Fruit fly (Drosophila melanogaster): ENCODE measurements around the gene CG12307.

CG12307 gene

DNA sequence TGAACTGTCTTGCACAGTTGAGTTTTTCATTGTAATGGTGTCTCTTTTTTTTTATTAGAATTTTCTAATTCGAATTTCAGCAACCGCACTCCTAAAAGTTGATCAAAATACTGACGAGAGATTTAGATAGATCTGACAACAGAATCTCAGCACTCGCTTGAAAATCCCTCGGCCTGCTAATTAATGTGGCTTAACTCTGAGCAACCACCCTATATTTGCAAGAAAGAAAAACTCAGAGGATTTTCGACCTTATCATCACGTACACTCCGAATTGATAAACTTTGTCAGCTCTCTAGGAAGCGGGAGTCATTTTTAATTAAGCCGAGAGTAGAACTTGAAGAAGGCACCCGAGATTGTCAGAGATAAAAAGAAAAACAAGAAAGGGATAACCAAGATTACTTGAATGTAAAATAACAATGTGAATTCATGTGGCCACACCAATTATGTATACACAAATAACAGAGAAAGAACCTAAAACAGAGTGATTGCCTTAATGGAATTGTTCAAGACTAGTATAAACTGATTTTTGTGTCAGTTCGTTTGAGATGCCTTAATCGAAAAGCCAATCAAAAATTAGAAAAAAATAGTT lies at the start of gene CG12307, which contains the start of gene CG4983:
Gene CG12307, minus strand, starts transcription at position 101 of the 589 bp plus-strand sequence.
Gene CG4983, plus strand, starts transcription at position 539 of the 589 bp plus-strand sequence.
- no peak for TF ChIP-seq Ets21C (GFP tag; optimal IDR thresholded peaks at IDR 0.05)
- TF ChIP-seq acj6 (GFP tag; optimal IDR thresholded peaks at IDR 0.05): no peak
- TF ChIP-seq Blimp-1 (GFP tag; optimal IDR thresholded peaks at IDR 0.05): no peak
- no peak for TF ChIP-seq CG4318 (GFP tag; optimal IDR thresholded peaks at IDR 0.05)
- TF ChIP-seq CG6808 (GFP tag; optimal IDR thresholded peaks at IDR 0.05): no peak
- no peak for TF ChIP-seq CG11294 (GFP tag; IDR thresholded peaks at IDR 0.05)
- no peak for TF ChIP-seq CG1621 (tag; optimal IDR thresholded peaks at IDR 0.05)
- no peak for TF ChIP-seq dsx (GFP tag; optimal IDR thresholded peaks at IDR 0.05; ENCODE audit: poor library complexity, severe bottlenecking)
- TF ChIP-seq spab (GFP tag; optimal IDR thresholded peaks at IDR 0.05): no peak
- TF ChIP-seq Met (GFP tag; optimal IDR thresholded peaks at IDR 0.05): no peak
- TF ChIP-seq CG11902 (GFP tag; optimal IDR thresholded peaks at IDR 0.05): no peak
- TF ChIP-seq CG34406 (GFP tag; optimal IDR thresholded peaks at IDR 0.05): no peak
- TF ChIP-seq eg (GFP tag; IDR thresholded peaks at IDR 0.05): no peak

DNA sequence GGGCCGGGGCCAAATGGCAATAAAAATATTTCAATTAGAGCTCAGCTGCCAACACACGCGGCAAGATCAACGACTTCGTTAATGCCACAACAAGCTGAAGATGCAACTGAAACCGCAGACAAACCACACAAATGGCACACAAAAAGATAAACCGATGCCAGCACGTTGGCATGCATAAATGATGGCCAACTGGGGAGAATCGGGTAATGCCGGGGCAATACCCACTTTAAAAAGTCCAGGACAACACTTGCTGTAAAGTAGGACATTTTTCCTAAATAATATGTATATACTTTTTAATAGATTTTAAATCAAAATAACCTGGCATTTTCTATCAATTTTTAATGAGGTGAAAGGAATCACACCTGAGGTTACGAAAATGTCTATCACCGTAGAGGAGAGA lies 42.7 kb upstream of the CG12307 start, which contains the start of gene CG4988:
Gene CG4988, plus strand, starts transcription at position 301 of the 400 bp plus-strand sequence.
- TF ChIP-seq spab (GFP tag; optimal IDR thresholded peaks at IDR 0.05) (no peak), lz (GFP tag; optimal IDR thresholded peaks at IDR 0.05) (no peak), Lpt (GFP tag; optimal IDR thresholded peaks at IDR 0.05) (no peak), Sox14 (GFP tag; optimal IDR thresholded peaks at IDR 0.05) (no peak), Eip93F (GFP tag; optimal IDR thresholded peaks at IDR 0.05) (no peak), Met (GFP tag; optimal IDR thresholded peaks at IDR 0.05) (no peak), Sox102F (GFP tag; optimal IDR thresholded peaks at IDR 0.05) (no peak), CG3919 (GFP tag; optimal IDR thresholded peaks at IDR 0.05) (no peak), OdsH (GFP tag; optimal IDR thresholded peaks at IDR 0.05) (no peak), Eip78C (GFP tag) (no peak), CG10669 (GFP tag; optimal IDR thresholded peaks at IDR 0.05) (no peak), Ets96B (tag; optimal IDR thresholded peaks at IDR 0.05) (no peak)

DNA sequence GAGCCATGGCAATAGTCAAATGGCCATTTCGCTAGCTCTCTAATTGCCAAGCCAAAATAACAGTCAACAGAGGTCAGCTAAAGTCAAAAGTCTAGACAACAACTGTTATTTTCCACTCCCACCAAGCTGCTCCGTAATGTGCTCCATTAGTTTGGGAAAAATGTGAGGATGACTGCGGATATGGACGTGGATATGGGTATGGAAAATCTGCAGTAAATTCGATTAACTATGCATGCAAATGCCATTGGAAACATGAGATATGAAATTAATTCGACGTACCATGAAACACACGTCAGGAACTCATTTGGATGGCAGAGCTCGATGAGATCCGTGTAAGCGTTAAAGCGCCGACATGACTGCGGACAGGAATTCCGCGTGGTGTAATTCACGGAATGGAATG lies 11.1 kb upstream of the CG12307 start, which contains the start of gene CG44477:
Gene CG44477, plus strand, starts transcription at position 301 of the 400 bp plus-strand sequence.
- TF ChIP-seq CG1621 (tag; optimal IDR thresholded peaks at IDR 0.05) (no peak), fd59A (GFP tag; optimal IDR thresholded peaks at IDR 0.05) (no peak), CG9139 (GFP tag; optimal IDR thresholded peaks at IDR 0.05) (no peak), CG6792 (GFP tag; optimal IDR thresholded peaks at IDR 0.05) (no peak), CG16779 (tag; optimal IDR thresholded peaks at IDR 0.05) (no peak), CG15336 (GFP tag; IDR thresholded peaks at IDR 0.05) (no peak), Sox15 (GFP tag; optimal IDR thresholded peaks at IDR 0.05) (no peak), Hr38 (GFP tag; optimal IDR thresholded peaks at IDR 0.05) (no peak), net (GFP tag; optimal IDR thresholded peaks at IDR 0.05) (no peak), CG32006 (GFP tag; optimal IDR thresholded peaks at IDR 0.05) (no peak), CG11902 (GFP tag; optimal IDR thresholded peaks at IDR 0.05) (no peak), Sox14 (GFP tag; optimal IDR thresholded peaks at IDR 0.05) (no peak), Eip75B (GFP tag; optimal IDR thresholded peaks at IDR 0.05) (no peak), Blimp-1 (GFP tag; optimal IDR thresholded peaks at IDR 0.05) (no peak), CG6276 (GFP tag; optimal IDR thresholded peaks at IDR 0.05) (no peak), OdsH (GFP tag; optimal IDR thresholded peaks at IDR 0.05) (no peak), CG8632 (GFP tag; optimal IDR thresholded peaks at IDR 0.05) (no peak), CG6808 (GFP tag; optimal IDR thresholded peaks at IDR 0.05) (no peak), Hr39 (GFP tag; optimal IDR thresholded peaks at IDR 0.05) (no peak)

DNA sequence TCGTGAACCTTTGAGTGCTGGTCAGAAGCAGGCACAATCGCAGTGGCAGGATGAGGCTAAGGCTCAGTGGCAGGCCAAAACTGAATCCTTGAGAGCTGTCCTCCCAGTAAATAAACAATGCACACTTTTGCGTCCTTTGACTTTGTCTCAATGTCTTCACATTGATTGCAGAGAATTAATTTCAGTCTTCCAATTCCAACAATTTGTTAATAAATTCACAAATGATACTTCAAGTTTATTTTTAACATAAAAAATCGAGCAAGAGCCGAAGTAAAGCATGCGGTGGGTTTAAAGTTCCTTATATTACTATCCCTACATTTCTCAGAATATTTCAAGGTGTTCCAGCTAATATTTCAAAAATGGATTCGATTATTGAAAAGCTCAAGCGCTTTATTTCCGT lies 5.3 kb upstream of the CG12307 start, which contains the start of gene CG43167:
Gene CG43167, plus strand, starts transcription at position 301 of the 400 bp plus-strand sequence.
- no peak for TF ChIP-seq spab (GFP tag; optimal IDR thresholded peaks at IDR 0.05)
- TF ChIP-seq cyc (GFP tag; optimal IDR thresholded peaks at IDR 0.05): no peak
- TF ChIP-seq svp (GFP tag): no peak
- no peak for TF ChIP-seq CG3919 (GFP tag; optimal IDR thresholded peaks at IDR 0.05)
- TF ChIP-seq Sox15 (GFP tag; optimal IDR thresholded peaks at IDR 0.05): no peak
- TF ChIP-seq eg (GFP tag; IDR thresholded peaks at IDR 0.05): no peak
- no peak for TF ChIP-seq OdsH (GFP tag; optimal IDR thresholded peaks at IDR 0.05)
- no peak for TF ChIP-seq CG16779 (tag; optimal IDR thresholded peaks at IDR 0.05)
- TF ChIP-seq CG6163 (GFP tag; IDR thresholded peaks at IDR 0.05): no peak
- no peak for TF ChIP-seq CG4318 (GFP tag; optimal IDR thresholded peaks at IDR 0.05)
- TF ChIP-seq pdm3 (GFP tag; optimal IDR thresholded peaks at IDR 0.05): no peak
- no peak for TF ChIP-seq achi (GFP tag; optimal IDR thresholded peaks at IDR 0.05)
- TF ChIP-seq fkh (GFP tag; optimal IDR thresholded peaks at IDR 0.05): no peak
- no peak for TF ChIP-seq CG10631 (GFP tag; optimal IDR thresholded peaks at IDR 0.05)
- no peak for TF ChIP-seq Lpt (GFP tag; optimal IDR thresholded peaks at IDR 0.05)
